Fruit fly (Drosophila melanogaster) whole organism, embryonic: Measurements from ENCODE around the gene CG8562.
A peak's percentile ranks its signal among the peaks of the same experiment; 100 is the strongest.

ENCODE experiments used
- ATbp ChIP-seq: fragments of 200-800 bp; sonication (Bioruptor generic); optimal IDR thresholded peaks from 2 replicates; lab custom pipeline; 2017; ENCODE audit warnings: missing biosample characterization, mild to moderate bottlenecking, missing genetic modification characterization, missing genetic modification reagents
- Asciz ChIP-seq: fragments of 200-800 bp; sonication (Bioruptor generic); optimal IDR thresholded peaks from 2 replicates; lab custom pipeline; 2017; ENCODE audit warnings: missing biosample characterization, mild to moderate bottlenecking, missing genetic modification characterization, missing genetic modification reagents
- CG10959 ChIP-seq: fragments of 200-800 bp; sonication (Bioruptor generic); IDR thresholded peaks from 2 replicates; pipeline ENCODE4 v1.3.6; 2022; ENCODE audit warnings: missing biosample characterization, missing genetic modification characterization
- CG11093 ChIP-seq: fragments of 200-800 bp; sonication (Bioruptor generic); IDR thresholded peaks from 3 replicates; pipeline ENCODE4 v1.3.6; 2022; ENCODE audit warnings: missing biosample characterization, missing genetic modification characterization
- CG11723 ChIP-seq: fragments of 200-800 bp; sonication (Bioruptor generic); optimal IDR thresholded peaks from 2 replicates; lab custom pipeline; 2017; ENCODE audit warnings: missing biosample characterization, mild to moderate bottlenecking, missing genetic modification characterization
- CG12219 ChIP-seq: fragments of 200-800 bp; sonication (Bioruptor generic); optimal IDR thresholded peaks from 3 replicates; lab custom pipeline; 2018; ENCODE audit warnings: missing biosample characterization, mild to moderate bottlenecking, missing genetic modification characterization
- CG12236 ChIP-seq: fragments of 200-800 bp; sonication (Bioruptor generic); optimal IDR thresholded peaks from 2 replicates; lab custom pipeline; 2016; ENCODE audit warnings: missing biosample characterization, missing genetic modification characterization
- CG12299 ChIP-seq: fragments of 200-800 bp; sonication (Bioruptor generic); optimal IDR thresholded peaks from 2 replicates; lab custom pipeline; 2018; ENCODE audit warnings: missing biosample characterization, mild to moderate bottlenecking, missing genetic modification characterization
- CG13775 ChIP-seq: fragments of 200-800 bp; sonication (Bioruptor generic); optimal IDR thresholded peaks from 3 replicates; lab custom pipeline; 2017; ENCODE audit warnings: missing biosample characterization, mild to moderate bottlenecking, missing genetic modification characterization
- CG15011 ChIP-seq: fragments of 200-800 bp; sonication (Bioruptor generic); optimal IDR thresholded peaks from 3 replicates; lab custom pipeline; 2018; ENCODE audit warnings: missing biosample characterization, mild to moderate bottlenecking, missing genetic modification characterization
- CG1529 ChIP-seq: fragments of 200-800 bp; sonication (Bioruptor generic); optimal IDR thresholded peaks from 3 replicates; lab custom pipeline; 2018; ENCODE audit warnings: missing biosample characterization, missing genetic modification characterization
- CG17802 ChIP-seq: fragments of 200-800 bp; sonication (Bioruptor generic); optimal IDR thresholded peaks from 2 replicates; lab custom pipeline; 2018; ENCODE audit warnings: missing biosample characterization, mild to moderate bottlenecking, missing genetic modification characterization, moderate library complexity
- CG1792 ChIP-seq: fragments of 200-800 bp; sonication (Bioruptor generic); optimal IDR thresholded peaks from 2 replicates; lab custom pipeline; 2016; ENCODE audit warnings: missing biosample characterization, missing genetic modification characterization
- CG2889 ChIP-seq: fragments of 200-800 bp; sonication (Bioruptor generic); IDR thresholded peaks from 3 replicates; pipeline ENCODE4 v1.3.6; 2022; ENCODE audit warnings: missing biosample characterization, missing genetic modification characterization
- CG32767 ChIP-seq: fragments of 200-800 bp; sonication (Bioruptor generic); IDR thresholded peaks from 2 replicates; pipeline ENCODE4 v1.3.6; 2022; ENCODE audit warnings: missing biosample characterization, missing genetic modification characterization
- CG3407 ChIP-seq: fragments of 200-800 bp; sonication (Bioruptor generic); optimal IDR thresholded peaks from 2 replicates; lab custom pipeline; 2018; ENCODE audit warnings: missing biosample characterization, mild to moderate bottlenecking, missing genetic modification characterization
- CG4282 ChIP-seq: fragments of 200-800 bp; sonication (Bioruptor generic); optimal IDR thresholded peaks from 2 replicates; lab custom pipeline; 2016; ENCODE audit warnings: missing biosample characterization, missing genetic modification characterization
- CG5180 ChIP-seq: fragments of 200-800 bp; sonication (Bioruptor generic); optimal IDR thresholded peaks from 3 replicates; lab custom pipeline; 2017; ENCODE audit warnings: missing biosample characterization, missing genetic modification characterization, mild to moderate bottlenecking, moderate library complexity, missing genetic modification reagents
- CG6683 ChIP-seq: fragments of 200-800 bp; sonication (Bioruptor generic); optimal IDR thresholded peaks from 2 replicates; lab custom pipeline; 2017; ENCODE audit warnings: missing biosample characterization, mild to moderate bottlenecking, missing genetic modification characterization, missing genetic modification reagents
- CG6813 ChIP-seq: fragments of 200-800 bp; sonication (Bioruptor generic); optimal IDR thresholded peaks from 2 replicates; lab custom pipeline; 2017; ENCODE audit warnings: missing biosample characterization, missing genetic modification characterization, mild to moderate bottlenecking, moderate library complexity, missing genetic modification reagents
- CG7745 ChIP-seq: fragments of 200-800 bp; sonication (Bioruptor generic); optimal IDR thresholded peaks from 2 replicates; lab custom pipeline; 2018; ENCODE audit warnings: missing biosample characterization, mild to moderate bottlenecking, missing genetic modification characterization, moderate library complexity
- CG7987 ChIP-seq: fragments of 200-800 bp; sonication (Bioruptor generic); optimal IDR thresholded peaks from 2 replicates; lab custom pipeline; 2018; ENCODE audit warnings: missing biosample characterization, mild to moderate bottlenecking, missing genetic modification characterization, moderate library complexity
- CG8281 ChIP-seq: fragments of 200-800 bp; sonication (Bioruptor generic); optimal IDR thresholded peaks from 2 replicates; lab custom pipeline; 2018; ENCODE audit warnings: missing biosample characterization, mild to moderate bottlenecking, missing genetic modification characterization, moderate library complexity
- CG8765 ChIP-seq: fragments of 200-800 bp; sonication (Bioruptor generic); IDR thresholded peaks from 2 replicates; pipeline ENCODE4 v1.3.6; 2022; ENCODE audit warnings: missing biosample characterization, missing genetic modification characterization
- CG9876 ChIP-seq: fragments of 200-800 bp; sonication (Bioruptor generic); optimal IDR thresholded peaks from 2 replicates; lab custom pipeline; 2016; ENCODE audit warnings: missing biosample characterization, missing genetic modification characterization
- CoRest ChIP-seq: fragments of 200-800 bp; sonication (Bioruptor generic); optimal IDR thresholded peaks from 3 replicates; lab custom pipeline; 2018; ENCODE audit warnings: missing biosample characterization, mild to moderate bottlenecking, missing genetic modification characterization, moderate library complexity
- Fer1 ChIP-seq: fragments of 200-800 bp; sonication (Bioruptor generic); optimal IDR thresholded peaks from 2 replicates; lab custom pipeline; 2017; ENCODE audit warnings: missing biosample characterization, mild to moderate bottlenecking, missing genetic modification characterization
- HLHmδ ChIP-seq: fragments of 200-800 bp; sonication (Bioruptor generic); optimal IDR thresholded peaks from 2 replicates; lab custom pipeline; 2018; ENCODE audit warnings: missing biosample characterization, mild to moderate bottlenecking, missing genetic modification characterization, moderate library complexity
- HmgZ ChIP-seq: fragments of 200-800 bp; sonication (Bioruptor generic); optimal IDR thresholded peaks from 2 replicates; lab custom pipeline; 2018; ENCODE audit warnings: missing biosample characterization, mild to moderate bottlenecking, missing genetic modification characterization
- Hr51 ChIP-seq, 2 experiments: fragments of 200-800 bp; sonication (Bioruptor generic); optimal IDR thresholded peaks; 2 replicates in 1 of 2; 3 replicates in 1 of 2; lab custom pipeline; 2016 to 2018; ENCODE audit warnings: missing biosample characterization in 2 of 2, missing genetic modification characterization in 2 of 2, mild to moderate bottlenecking in 1 of 2, moderate library complexity in 1 of 2
- Mad ChIP-seq: fragments of 200-800 bp; sonication (Bioruptor generic); optimal IDR thresholded peaks from 2 replicates; lab custom pipeline; 2016; ENCODE audit warnings: missing biosample characterization, missing genetic modification characterization
- Poxn ChIP-seq: fragments of 200-800 bp; sonication (Bioruptor generic); IDR thresholded peaks from 2 replicates; pipeline ENCODE4 v1.3.6; 2022; ENCODE audit warnings: missing biosample characterization, missing genetic modification characterization
- ap ChIP-seq: fragments of 200-800 bp; sonication (Bioruptor generic); IDR thresholded peaks from 2 replicates; pipeline ENCODE4 v1.3.6; 2022; ENCODE audit warnings: missing biosample characterization, missing genetic modification characterization
- chif ChIP-seq, 2 experiments: fragments of 200-800 bp; sonication (Bioruptor generic); optimal IDR thresholded peaks; 3 replicates each; lab custom pipeline; 2016; ENCODE audit warnings: missing biosample characterization in 2 of 2, missing genetic modification characterization in 2 of 2
- chn ChIP-seq: fragments of 200-800 bp; sonication (Bioruptor generic); optimal IDR thresholded peaks from 2 replicates; lab custom pipeline; 2016; ENCODE audit warnings: missing biosample characterization, missing genetic modification characterization
- croc ChIP-seq: fragments of 200-800 bp; sonication (Bioruptor generic); conservative IDR thresholded peaks from 3 replicates; pipeline ENCODE4 v1.3.6; 2022; ENCODE audit warnings: missing biosample characterization, missing genetic modification characterization
- crol ChIP-seq: fragments of 200-800 bp; sonication (Bioruptor generic); IDR thresholded peaks from 2 replicates; pipeline ENCODE4 v1.3.6; 2022; ENCODE audit warnings: missing biosample characterization, missing genetic modification characterization
- dpn ChIP-seq, 2 experiments: fragments of 200-800 bp; sonication (Bioruptor generic); optimal IDR thresholded peaks; 3 replicates each; lab custom pipeline; 2016; ENCODE audit warnings: missing biosample characterization in 2 of 2, missing genetic modification characterization in 2 of 2
- fd102C ChIP-seq: fragments of 200-800 bp; sonication (Bioruptor generic); optimal IDR thresholded peaks from 2 replicates; lab custom pipeline; 2018; ENCODE audit warnings: missing biosample characterization, mild to moderate bottlenecking, missing genetic modification characterization, moderate library complexity
- gcm ChIP-seq: fragments of 200-800 bp; sonication (Bioruptor generic); optimal IDR thresholded peaks from 2 replicates; lab custom pipeline; 2019; ENCODE audit warnings: missing biosample characterization, mild to moderate bottlenecking, missing genetic modification characterization, moderate library complexity
- hkb ChIP-seq, 2 experiments: fragments of 200-800 bp in 1 of 2; fragments of >200 bp in 1 of 2; sonication (Bioruptor generic) in 1 of 2; IDR thresholded peaks in 1 of 2; optimal IDR thresholded peaks in 1 of 2; 2 replicates each; pipeline versions ENCODE4 v1.3.6 to Lab custom; 2017 to 2022; ENCODE audit warnings: missing biosample characterization in 1 of 2, missing genetic modification characterization in 1 of 2
- kni ChIP-seq: fragments of 200-800 bp; sonication (Bioruptor generic); optimal IDR thresholded peaks from 3 replicates; lab custom pipeline; 2017; ENCODE audit warnings: mild to moderate bottlenecking, missing biosample characterization, missing genetic modification reagents, missing genetic modification characterization
- lab ChIP-seq: fragments of 200-800 bp; sonication (Bioruptor generic); optimal IDR thresholded peaks from 3 replicates; lab custom pipeline; 2017; ENCODE audit warnings: missing biosample characterization, missing genetic modification characterization, mild to moderate bottlenecking, moderate library complexity, missing genetic modification reagents
- phol ChIP-seq: fragments of 200-800 bp; sonication (Bioruptor generic); optimal IDR thresholded peaks from 3 replicates; lab custom pipeline; 2018; ENCODE audit warnings: missing biosample characterization, mild to moderate bottlenecking, missing genetic modification characterization, moderate library complexity
- tgo ChIP-seq: fragments of 200-800 bp; sonication (Bioruptor generic); IDR thresholded peaks from 3 replicates; pipeline ENCODE4 v1.3.6; 2022; ENCODE audit warnings: missing biosample characterization, missing genetic modification characterization
- tll ChIP-seq, 2 experiments: fragments of 200-800 bp in 1 of 2; fragments of >200 bp in 1 of 2; sonication (Bioruptor generic) in 1 of 2; optimal IDR thresholded peaks; 2 replicates each; lab custom pipeline; 2017 to 2019; ENCODE audit warnings: missing biosample characterization in 2 of 2, missing genetic modification characterization in 2 of 2, mild to moderate bottlenecking in 1 of 2, moderate library complexity in 1 of 2
- vnd ChIP-seq: fragments of 200-800 bp; sonication (Bioruptor generic); IDR thresholded peaks from 3 replicates; pipeline ENCODE4 v1.3.6; 2022; ENCODE audit warnings: missing biosample characterization, missing genetic modification characterization; ENCODE audit not compliant: partially characterized antibody

CG8562 gene

dm6 chr3L:7356386-7357117, 41.5 kb upstream of the CG8562 start, which contains the start of gene CTCF (continued):
- TF ChIP-seq CG8281 (no peak), CG13775 (GFP tag; lab: Kevin White, UChicago) (peak; percentile 37), Asciz (GFP tag; lab: Kevin White, UChicago) (peak; percentile 53), CG5180 (GFP tag; lab: Kevin White, UChicago) (no peak), HmgZ (peak; percentile 24), CG2889 (GFP tag; lab: Robert Waterston, UW) (no peak), CG11093 (GFP tag; lab: Robert Waterston, UW) (0 out of 3 replicates have a peak, but pooled peaks have one; percentile 25), CG6683 (GFP tag; lab: Kevin White, UChicago) (no peak), CG3407 (GFP tag; lab: Kevin White, UChicago) (no peak), chif (GFP tag; optimal IDR thresholded peaks at IDR 0.05; lab: Kevin White, UChicago) (peak in 1 of 2 experiments; percentile 50), CG7987 (GFP tag; lab: Kevin White, UChicago) (peak; percentile 3), CG9876 (peak; percentile 36), CG6813 (GFP tag; lab: Kevin White, UChicago) (no peak), dpn (GFP tag; optimal IDR thresholded peaks at IDR 0.05; lab: Kevin White, UChicago) (peak; percentile 53 to 59), CG15011 (no peak), tll (GFP tag; optimal IDR thresholded peaks at IDR 0.05; lab: Kevin White, UChicago) (no peak), hkb (optimal IDR thresholded peaks at IDR 0.05; lab: Kevin White, UChicago) (no peak), hkb (GFP tag; IDR thresholded peaks at IDR 0.05; lab: Robert Waterston, UW) (0 out of 2 replicates have a peak, but pooled peaks have one; percentile 31), CG1529 (GFP tag; lab: Kevin White, UChicago) (no peak), phol (tag; lab: Kevin White, UChicago) (peak; percentile 100), CG32767 (GFP tag; lab: Robert Waterston, UW) (no peak), tgo (GFP tag; lab: Robert Waterston, UW) (peak; percentile 51), gcm (GFP tag; lab: Kevin White, UChicago) (peak; percentile 35), CG4282 (no peak), CG10959 (GFP tag; lab: Robert Waterston, UW) (no peak), lab (peak; percentile 9), chn (peak; percentile 18), CG12219 (GFP tag; lab: Kevin White, UChicago) (no peak), Poxn (GFP tag; lab: Robert Waterston, UW) (no peak), kni (GFP tag; lab: Kevin White, UChicago) (peak; percentile 31), croc (GFP tag; lab: Robert Waterston, UW) (peak; percentile 55; the same call in 2 of the 3 replicates), Hr51 (GFP tag; optimal IDR thresholded peaks at IDR 0.05; lab: Kevin White, UChicago) (no peak), fd102C (GFP tag; lab: Kevin White, UChicago) (no peak), CoRest (peak; percentile 61), ATbp (no peak), vnd (GFP tag; lab: Robert Waterston, UW) (peak; percentile 65; the same call in 2 of the 3 replicates), HLHmδ (no peak), CG11723 (no peak), CG7745 (tag; lab: Kevin White, UChicago) (no peak), Fer1 (GFP tag; lab: Kevin White, UChicago) (peak; percentile 62), CG12299 (no peak), crol (GFP tag; lab: Robert Waterston, UW) (no peak), Mad (GFP tag; lab: Kevin White, UChicago) (peak; percentile 17), CG8765 (GFP tag; lab: Robert Waterston, UW) (no peak), ap (GFP tag; lab: Robert Waterston, UW) (no peak), CG1792 (GFP tag; lab: Kevin White, UChicago) (peak; percentile 9), CG17802 (tag; lab: Kevin White, UChicago) (no peak), CG12236 (GFP tag; lab: Kevin White, UChicago) (no peak)
